Worm (Caenorhabditis elegans) whole organism, late embryonic: ENCODE results near the gene srj-18.

Experiments
- C08G9.2 ChIP-seq: sonication (generic microtip); optimal IDR thresholded peaks from 2 replicates; lab custom pipeline; 2016; ENCODE audit warnings: mild to moderate bottlenecking, missing genetic modification characterization, moderate library complexity, missing compliant biosample characterization
- F13H6.1 ChIP-seq: sonication (generic microtip); optimal IDR thresholded peaks from 2 replicates; lab custom pipeline; 2016; ENCODE audit warnings: missing genetic modification characterization, missing compliant biosample characterization
- K02D7.2 ChIP-seq: sonication (generic microtip); optimal IDR thresholded peaks from 2 replicates; lab custom pipeline; 2017; ENCODE audit warnings: mild to moderate bottlenecking, missing genetic modification characterization, missing compliant biosample characterization
- T23F11.4 ChIP-seq: fragments of 200-800 bp; sonication (Bioruptor generic); optimal IDR thresholded peaks from 2 replicates; lab custom pipeline; 2018; ENCODE audit warnings: mild to moderate bottlenecking, missing genetic modification characterization, missing compliant biosample characterization
- Y22D7AL.16 ChIP-seq: sonication (generic microtip); optimal IDR thresholded peaks from 2 replicates; lab custom pipeline; 2016; ENCODE audit warnings: missing genetic modification characterization, missing compliant biosample characterization
- ama-1 ChIP-seq: fragments of 150-350 bp; optimal IDR thresholded peaks from 2 replicates; lab custom pipeline; 2014
- ceh-18 ChIP-seq: sonication (generic microtip); optimal IDR thresholded peaks from 2 replicates; lab custom pipeline; 2016; ENCODE audit warnings: missing genetic modification characterization, missing compliant biosample characterization
- ceh-19 ChIP-seq: fragments of 200-800 bp; sonication (Bioruptor generic); optimal IDR thresholded peaks from 2 replicates; lab custom pipeline; 2018; ENCODE audit warnings: mild to moderate bottlenecking, missing genetic modification characterization, missing compliant biosample characterization
- ceh-22 ChIP-seq: sonication (generic microtip); optimal IDR thresholded peaks from 2 replicates; lab custom pipeline; 2017; ENCODE audit warnings: missing biosample characterization, missing genetic modification characterization
- ceh-24 ChIP-seq: sonication (generic microtip); optimal IDR thresholded peaks from 2 replicates; lab custom pipeline; 2016; ENCODE audit warnings: mild to moderate bottlenecking, missing genetic modification characterization, missing compliant biosample characterization
- ceh-30 ChIP-seq: fragments of 150-350 bp; optimal IDR thresholded peaks from 2 replicates; lab custom pipeline; 2014; ENCODE audit warnings: missing biosample characterization, missing genetic modification characterization
- ceh-48 ChIP-seq: sonication (generic microtip); optimal IDR thresholded peaks from 2 replicates; lab custom pipeline; 2016; ENCODE audit warnings: missing genetic modification characterization, inconsistent platforms, missing compliant biosample characterization
- elt-4 ChIP-seq: sonication (generic microtip); optimal IDR thresholded peaks from 2 replicates; lab custom pipeline; 2016; ENCODE audit warnings: missing genetic modification characterization, missing compliant biosample characterization
- fkh-10 ChIP-seq: fragments of 150-350 bp; optimal IDR thresholded peaks from 2 replicates; lab custom pipeline; 2014; ENCODE audit warnings: missing biosample characterization, missing genetic modification reagents, missing genetic modification characterization
- hlh-13 ChIP-seq: fragments of 200-800 bp; sonication (Bioruptor generic); optimal IDR thresholded peaks from 2 replicates; lab custom pipeline; 2018; ENCODE audit warnings: mild to moderate bottlenecking, missing genetic modification characterization, missing compliant biosample characterization
- hlh-15 ChIP-seq: sonication (generic microtip); optimal IDR thresholded peaks from 2 replicates; lab custom pipeline; 2016; ENCODE audit warnings: missing genetic modification characterization, missing compliant biosample characterization
- hlh-30 ChIP-seq: sonication (generic microtip); optimal IDR thresholded peaks from 2 replicates; lab custom pipeline; 2017; ENCODE audit warnings: antibody characterized with exemption, missing genetic modification characterization, missing compliant biosample characterization; ENCODE audit not compliant: insufficient read depth
- hlh-6 ChIP-seq: sonication (generic microtip); optimal IDR thresholded peaks from 2 replicates; lab custom pipeline; 2016; ENCODE audit warnings: missing genotype, missing genetic modification characterization, missing compliant biosample characterization
- hlh-8 ChIP-seq: sonication (generic microtip); optimal IDR thresholded peaks from 2 replicates; lab custom pipeline; 2016; ENCODE audit warnings: missing genotype, missing genetic modification characterization, missing compliant biosample characterization
- lin-11 ChIP-seq: fragments of 200-800 bp; sonication (Bioruptor generic); optimal IDR thresholded peaks from 2 replicates; lab custom pipeline; 2018; ENCODE audit warnings: mild to moderate bottlenecking, missing genetic modification characterization, missing compliant biosample characterization
- madf-2 ChIP-seq: sonication (generic microtip); optimal IDR thresholded peaks from 2 replicates; lab custom pipeline; 2017; ENCODE audit warnings: missing genetic modification characterization, missing compliant biosample characterization
- mec-3 ChIP-seq: sonication (generic microtip); optimal IDR thresholded peaks from 2 replicates; lab custom pipeline; 2016; ENCODE audit warnings: borderline replicate concordance, missing genetic modification characterization, missing compliant biosample characterization
- nhr-11 ChIP-seq: fragments of 150-350 bp; optimal IDR thresholded peaks from 2 replicates; lab custom pipeline; 2014; ENCODE audit warnings: missing biosample characterization, missing genetic modification characterization
- npax-4 ChIP-seq: sonication (generic microtip); optimal IDR thresholded peaks from 2 replicates; lab custom pipeline; 2016; ENCODE audit warnings: missing genetic modification characterization, missing compliant biosample characterization
- odd-2 ChIP-seq: sonication (generic microtip); optimal IDR thresholded peaks from 2 replicates; lab custom pipeline; 2017; ENCODE audit warnings: antibody characterized with exemption, mild to moderate bottlenecking, missing genetic modification characterization, missing compliant biosample characterization
- pqm-1 ChIP-seq: sonication (generic microtip); optimal IDR thresholded peaks from 2 replicates; lab custom pipeline; 2016; ENCODE audit warnings: missing genetic modification characterization, missing compliant biosample characterization
- sox-2 ChIP-seq: fragments of 200-800 bp; sonication (Bioruptor generic); IDR thresholded peaks from 2 replicates; pipeline ENCODE4 v1.3.6; 2022; ENCODE audit warnings: missing genetic modification reagents, missing genetic modification characterization, missing compliant biosample characterization
- syd-9 ChIP-seq: sonication (generic microtip); optimal IDR thresholded peaks from 2 replicates; lab custom pipeline; 2016; ENCODE audit warnings: mild to moderate bottlenecking, missing genetic modification characterization, moderate library complexity, missing compliant biosample characterization
- tbx-2 ChIP-seq: sonication (generic microtip); optimal IDR thresholded peaks from 2 replicates; lab custom pipeline; 2016; ENCODE audit warnings: missing genetic modification characterization, missing compliant biosample characterization
- tbx-7 ChIP-seq: sonication (generic microtip); optimal IDR thresholded peaks from 2 replicates; lab custom pipeline; 2016; ENCODE audit warnings: missing genotype, missing genetic modification characterization, missing compliant biosample characterization
- unc-42 ChIP-seq: sonication (generic microtip); optimal IDR thresholded peaks from 2 replicates; lab custom pipeline; 2016; ENCODE audit warnings: missing genotype, missing genetic modification characterization, missing compliant biosample characterization
- unc-55 ChIP-seq: sonication (generic microtip); optimal IDR thresholded peaks from 2 replicates; lab custom pipeline; 2017; ENCODE audit warnings: missing biosample characterization, missing genetic modification reagents, missing genetic modification characterization
- unc-86 ChIP-seq: sonication (generic microtip); optimal IDR thresholded peaks from 2 replicates; lab custom pipeline; 2016; ENCODE audit warnings: missing genetic modification characterization, missing compliant biosample characterization
- ztf-16 ChIP-seq: sonication (generic microtip); optimal IDR thresholded peaks from 2 replicates; lab custom pipeline; 2017; ENCODE audit warnings: missing genetic modification characterization, missing compliant biosample characterization

The srj-18 gene

ce11 chrV:2767465-2767864, 6.7 kb upstream of the srj-18 start, which contains the start of gene R05D8.9:
TSS of gene R05D8.9 (minus strand) at chrV:2767565.
- TF ChIP-seq hlh-15 (tag; lab: Kevin White, UChicago) (no peak), K02D7.2 (tag; lab: Kevin White, UChicago) (no peak), ceh-22 (tag; lab: Kevin White, UChicago) (no peak), ceh-24 (tag; lab: Kevin White, UChicago) (no peak), F13H6.1 (tag; lab: Kevin White, UChicago) (no peak), elt-4 (tag; lab: Kevin White, UChicago) (no peak), T23F11.4 (GFP tag; lab: Kevin White, UChicago) (no peak), mec-3 (tag; lab: Kevin White, UChicago) (no peak), ceh-19 (GFP tag; lab: Kevin White, UChicago) (no peak), hlh-13 (GFP tag; lab: Kevin White, UChicago) (no peak), ztf-16 (tag; lab: Kevin White, UChicago) (no peak)

- TF ChIP-seq elt-4 (tag; lab: Kevin White, UChicago) (no peak), hlh-6 (tag; lab: Kevin White, UChicago) (no peak), ceh-24 (tag; lab: Kevin White, UChicago) (no peak), ceh-18 (tag; lab: Kevin White, UChicago) (no peak), odd-2 (tag; lab: Kevin White, UChicago) (no peak), T23F11.4 (GFP tag; lab: Kevin White, UChicago) (no peak), pqm-1 (tag; lab: Kevin White, UChicago) (no peak), ceh-30 (tag; lab: Kevin White, UChicago) (no peak), sox-2 (GFP tag; lab: Robert Waterston, UW) (no peak), tbx-2 (tag; lab: Kevin White, UChicago) (no peak), unc-86 (no peak), lin-11 (tag; lab: Kevin White, UChicago) (no peak), hlh-15 (tag; lab: Kevin White, UChicago) (no peak)
Observed at ce11 chrV:2769754-2770153, 4.4 kb upstream of the srj-18 start, which contains the start of gene dhs-15. TSS of gene dhs-15 (minus strand) at chrV:2769854.

ce11 chrV:2771560-2771959, 2.6 kb upstream of the srj-18 start, which contains the start of gene srh-56:
TSS of gene srh-56 (plus strand) at chrV:2771860.
- TF ChIP-seq unc-42 (tag; lab: Kevin White, UChicago) (no peak), nhr-11 (tag; lab: Kevin White, UChicago) (no peak), syd-9 (tag; lab: Kevin White, UChicago) (no peak), tbx-7 (tag; lab: Kevin White, UChicago) (no peak), hlh-8 (tag; lab: Kevin White, UChicago) (no peak), ama-1 (no peak), npax-4 (tag; lab: Kevin White, UChicago) (no peak), ceh-48 (tag; lab: Kevin White, UChicago) (no peak)

- TF ChIP-seq ceh-18 (tag; lab: Kevin White, UChicago) = no peak
- no peak for TF ChIP-seq unc-55 (GFP tag; lab: Kevin White, UChicago)
- no peak for TF ChIP-seq lin-11 (tag; lab: Kevin White, UChicago)
- TF ChIP-seq ztf-16 (tag; lab: Kevin White, UChicago) = no peak
- no peak for TF ChIP-seq hlh-30 (tag; lab: Kevin White, UChicago)
- no peak for TF ChIP-seq sox-2 (GFP tag; lab: Robert Waterston, UW)
- TF ChIP-seq F13H6.1 (tag; lab: Kevin White, UChicago) = no peak
- no peak for TF ChIP-seq fkh-10 (GFP tag; lab: Kevin White, UChicago)
- TF ChIP-seq Y22D7AL.16 = no peak
- no peak for TF ChIP-seq syd-9 (tag; lab: Kevin White, UChicago)
- no peak for TF ChIP-seq ceh-19 (GFP tag; lab: Kevin White, UChicago)
- TF ChIP-seq madf-2 = no peak
- no peak for TF ChIP-seq hlh-6 (tag; lab: Kevin White, UChicago)
- TF ChIP-seq C08G9.2 = no peak
- TF ChIP-seq K02D7.2 (tag; lab: Kevin White, UChicago) = no peak
- TF ChIP-seq ceh-30 (tag; lab: Kevin White, UChicago) = no peak
- TF ChIP-seq hlh-13 (GFP tag; lab: Kevin White, UChicago) = no peak
Observed at ce11 chrV:2780786-2781185, 6.6 kb downstream of the srj-18 start, which contains the start of gene R05D8.11. TSS of gene R05D8.11 (minus strand) at chrV:2780886.
